Fruit fly (Drosophila melanogaster) whole organism, embryonic: ENCODE results near the gene CG10970.
A peak's percentile ranks its signal among the peaks of the same experiment; 100 is the strongest.

Experiments used
- Awh ChIP-seq: fragments of 200-800 bp; sonication (Bioruptor generic); IDR thresholded peaks from 2 replicates; pipeline ENCODE4, ENCODE4 v1.3.6; 2022; ENCODE audit warnings: missing biosample characterization, missing genetic modification characterization
- CG11696 ChIP-seq: fragments of 200-800 bp; sonication (Bioruptor generic); IDR thresholded peaks from 2 replicates; pipeline ENCODE4 v1.3.6; 2022; ENCODE audit warnings: missing biosample characterization, missing genetic modification characterization
- CG12391 ChIP-seq: fragments of 200-800 bp; sonication (Bioruptor generic); optimal IDR thresholded peaks from 3 replicates; lab custom pipeline; 2018; ENCODE audit warnings: missing biosample characterization, mild to moderate bottlenecking, missing genetic modification characterization, moderate library complexity
- CG15073 ChIP-seq: fragments of 200-800 bp; sonication (Bioruptor generic); optimal IDR thresholded peaks from 2 replicates; lab custom pipeline; 2016; ENCODE audit warnings: missing biosample characterization, missing genetic modification characterization
- CG15696 ChIP-seq: fragments of 200-800 bp; sonication (Bioruptor generic); optimal IDR thresholded peaks from 2 replicates; lab custom pipeline; 2019; ENCODE audit warnings: missing biosample characterization, mild to moderate bottlenecking, missing genetic modification characterization, moderate library complexity
- CG1832 ChIP-seq: fragments of 200-800 bp; sonication (Bioruptor generic); optimal IDR thresholded peaks from 2 replicates; lab custom pipeline; 2017; ENCODE audit warnings: missing biosample characterization, mild to moderate bottlenecking, missing genetic modification characterization, inconsistent platforms
- CG34422 ChIP-seq: fragments of 200-800 bp; sonication (Bioruptor generic); IDR thresholded peaks from 3 replicates; pipeline ENCODE4 v1.3.6; 2022; ENCODE audit warnings: missing biosample characterization, missing genetic modification characterization
- CG3847 ChIP-seq: fragments of 200-800 bp; sonication (Bioruptor generic); IDR thresholded peaks from 2 replicates; pipeline ENCODE4 v1.3.6; 2022; ENCODE audit warnings: missing biosample characterization, missing genetic modification characterization
- CG3995 ChIP-seq: fragments of 200-800 bp; sonication (Bioruptor generic); optimal IDR thresholded peaks from 3 replicates; lab custom pipeline; 2016; ENCODE audit warnings: missing biosample characterization, missing genetic modification characterization
- CG4404 ChIP-seq: fragments of 200-800 bp; sonication (Bioruptor generic); IDR thresholded peaks from 2 replicates; pipeline ENCODE4 v1.3.6; 2022; ENCODE audit warnings: missing biosample characterization, missing genetic modification characterization
- CG9797 ChIP-seq: fragments of 200-800 bp; sonication (Bioruptor generic); optimal IDR thresholded peaks from 3 replicates; lab custom pipeline; 2018; ENCODE audit warnings: missing biosample characterization, mild to moderate bottlenecking, missing genetic modification characterization
- Dref ChIP-seq: fragments of 200-800 bp; sonication (Bioruptor generic); IDR thresholded peaks from 2 replicates; pipeline ENCODE4 v1.3.6; 2022; ENCODE audit warnings: missing biosample characterization, missing genetic modification characterization
- ERR ChIP-seq: fragments of 200-800 bp; sonication (Bioruptor generic); optimal IDR thresholded peaks from 2 replicates; lab custom pipeline; 2016; ENCODE audit warnings: missing biosample characterization, missing genetic modification characterization
- HLH54F ChIP-seq: fragments of 200-800 bp; sonication (Bioruptor generic); optimal IDR thresholded peaks from 3 replicates; lab custom pipeline; 2016; ENCODE audit warnings: missing biosample characterization, missing genetic modification characterization
- Hmx ChIP-seq: fragments of 200-800 bp; sonication (Bioruptor generic); optimal IDR thresholded peaks from 2 replicates; lab custom pipeline; 2016; ENCODE audit warnings: missing biosample characterization, missing genetic modification characterization
- Hr78 ChIP-seq, 2 experiments: fragments of 200-800 bp in 1 of 2; fragments of >200 bp in 1 of 2; sonication (Bioruptor generic) in 1 of 2; optimal IDR thresholded peaks; 2 replicates each; lab custom pipeline; 2017 to 2019; ENCODE audit warnings: missing biosample characterization in 2 of 2, missing genetic modification characterization in 2 of 2, mild to moderate bottlenecking in 1 of 2, moderate library complexity in 1 of 2
- Hsf ChIP-seq: fragments of 200-800 bp; sonication (Bioruptor generic); optimal IDR thresholded peaks from 3 replicates; lab custom pipeline; 2016; ENCODE audit warnings: missing biosample characterization, missing genetic modification characterization
- Meics ChIP-seq: fragments of 200-800 bp; sonication (Bioruptor generic); optimal IDR thresholded peaks from 2 replicates; lab custom pipeline; 2017; ENCODE audit warnings: missing biosample characterization, mild to moderate bottlenecking, missing genetic modification characterization
- Myb ChIP-seq: fragments of 200-800 bp; sonication (Bioruptor generic); optimal IDR thresholded peaks from 2 replicates; lab custom pipeline; 2016; ENCODE audit warnings: missing biosample characterization, missing genetic modification characterization
- Pdp1 ChIP-seq, 2 experiments: fragments of 200-800 bp; sonication (Bioruptor generic); optimal IDR thresholded peaks; 3 replicates each; lab custom pipeline; 2016; ENCODE audit warnings: missing biosample characterization in 2 of 2, missing genetic modification characterization in 2 of 2, mild to moderate bottlenecking in 1 of 2, moderate library complexity in 1 of 2
- Rfx ChIP-seq: fragments of 200-800 bp; sonication (Bioruptor generic); IDR thresholded peaks from 2 replicates; pipeline ENCODE4 v1.3.6; 2022; ENCODE audit warnings: missing biosample characterization, missing genetic modification characterization
- TFAM ChIP-seq: fragments of 200-800 bp; sonication (Bioruptor generic); optimal IDR thresholded peaks from 2 replicates; lab custom pipeline; 2017; ENCODE audit warnings: missing biosample characterization, missing genetic modification characterization, inconsistent platforms
- ac ChIP-seq: fragments of 200-800 bp; sonication (Bioruptor generic); optimal IDR thresholded peaks from 3 replicates; lab custom pipeline; 2017; ENCODE audit warnings: missing biosample characterization, mild to moderate bottlenecking, missing genetic modification characterization
- ase ChIP-seq: fragments of 200-800 bp; sonication (Bioruptor generic); IDR thresholded peaks from 3 replicates; pipeline ENCODE4 v1.3.6; 2022; ENCODE audit warnings: missing biosample characterization, missing genetic modification characterization
- chinmo ChIP-seq: fragments of 200-800 bp; sonication (Bioruptor generic); IDR thresholded peaks from 4 replicates; pipeline ENCODE4 v1.3.6; 2022; ENCODE audit warnings: missing biosample characterization, missing genetic modification characterization; ENCODE audit not compliant: partially characterized antibody
- crol ChIP-seq: fragments of 200-800 bp; sonication (Bioruptor generic); IDR thresholded peaks from 2 replicates; pipeline ENCODE4 v1.3.6; 2022; ENCODE audit warnings: missing biosample characterization, missing genetic modification characterization
- exex ChIP-seq: fragments of 200-800 bp; sonication (Bioruptor generic); optimal IDR thresholded peaks from 4 replicates; lab custom pipeline; 2018; ENCODE audit warnings: missing biosample characterization, mild to moderate bottlenecking, missing genetic modification characterization, moderate library complexity
- maf-S ChIP-seq: fragments of 200-800 bp; sonication (Bioruptor generic); optimal IDR thresholded peaks from 2 replicates; lab custom pipeline; 2016; ENCODE audit warnings: missing biosample characterization, missing genetic modification characterization
- mirr ChIP-seq: fragments of 200-800 bp; sonication (Bioruptor generic); optimal IDR thresholded peaks from 3 replicates; lab custom pipeline; 2018; ENCODE audit warnings: missing biosample characterization, mild to moderate bottlenecking, missing genetic modification characterization
- nau ChIP-seq: fragments of 200-800 bp; sonication (Bioruptor generic); optimal IDR thresholded peaks from 3 replicates; lab custom pipeline; 2017; ENCODE audit warnings: missing biosample characterization, mild to moderate bottlenecking, missing genetic modification characterization, missing genetic modification reagents
- nmo ChIP-seq: fragments of 200-800 bp; sonication (Bioruptor generic); optimal IDR thresholded peaks from 2 replicates; lab custom pipeline; 2018; ENCODE audit warnings: missing biosample characterization, mild to moderate bottlenecking, missing genetic modification characterization, moderate library complexity
- row ChIP-seq: fragments of 200-800 bp; sonication (Bioruptor generic); IDR thresholded peaks from 3 replicates; pipeline ENCODE4 v1.3.6; 2022; ENCODE audit warnings: missing biosample characterization, missing genetic modification characterization
- sens ChIP-seq: fragments of 200-800 bp; sonication (Bioruptor generic); peaks from one replicate; lab custom pipeline; 2016; ENCODE audit warnings: missing biosample characterization, missing genetic modification characterization
- tll ChIP-seq, 2 experiments: fragments of 200-800 bp in 1 of 2; fragments of >200 bp in 1 of 2; sonication (Bioruptor generic) in 1 of 2; optimal IDR thresholded peaks; 2 replicates each; lab custom pipeline; 2017 to 2019; ENCODE audit warnings: missing biosample characterization in 2 of 2, missing genetic modification characterization in 2 of 2, mild to moderate bottlenecking in 1 of 2, moderate library complexity in 1 of 2
- tx ChIP-seq: fragments of 200-800 bp; sonication (Bioruptor generic); optimal IDR thresholded peaks from 2 replicates; lab custom pipeline; 2016; ENCODE audit warnings: missing biosample characterization, missing genetic modification characterization

CG10970 gene

dm6 chrX:9103308-9104185 lies 32.3 kb upstream of the CG10970 start, which contains the start of gene CG7766 (continued):
- TF ChIP-seq maf-S: no peak
- no peak for TF ChIP-seq CG12391 (tag; lab: Kevin White, UChicago)
- TF ChIP-seq CG34422 (GFP tag; lab: Robert Waterston, UW): 0 out of 3 replicates have a peak, but pooled peaks have one; percentile 12
- peak; percentile 96 for TF ChIP-seq ERR
- TF ChIP-seq mirr: no peak
- TF ChIP-seq CG1832 (GFP tag; lab: Kevin White, UChicago): no peak
- 0 out of 4 replicates have a peak, but pooled peaks have one; percentile 26 for TF ChIP-seq chinmo (GFP tag; lab: Robert Waterston, UW)
- peak; percentile 57; the same call in 1 of the 2 replicates for TF ChIP-seq crol (GFP tag; lab: Robert Waterston, UW)
- TF ChIP-seq CG11696 (GFP tag; lab: Robert Waterston, UW): no peak
- TF ChIP-seq TFAM (GFP tag; lab: Kevin White, UChicago): no peak
- peak in 1 of 2 experiments; percentile 92 for TF ChIP-seq Pdp1 (GFP tag; optimal IDR thresholded peaks at IDR 0.05; lab: Kevin White, UChicago)
- no peak for TF ChIP-seq Hsf (GFP tag; lab: Kevin White, UChicago)
- peak; percentile 69 for TF ChIP-seq CG9797 (GFP tag; lab: Kevin White, UChicago)
- peak; percentile 59 for TF ChIP-seq sens (GFP tag; lab: Kevin White, UChicago)
- peak; percentile 21 for TF ChIP-seq Myb
- TF ChIP-seq nmo (GFP tag; lab: Kevin White, UChicago): peak; percentile 22
- TF ChIP-seq Dref (GFP tag; lab: Robert Waterston, UW): no peak
- TF ChIP-seq row (GFP tag; lab: Robert Waterston, UW): peak; percentile 34; the same call in 2 of the 3 replicates
- TF ChIP-seq Hmx (GFP tag; lab: Kevin White, UChicago): no peak
- no peak for TF ChIP-seq nau (GFP tag; lab: Kevin White, UChicago)
- TF ChIP-seq tll (GFP tag; optimal IDR thresholded peaks at IDR 0.05; lab: Kevin White, UChicago): peak in 1 of 2 experiments; percentile 86

dm6 chrX:9102125-9102524 lies 30.9 kb upstream of the CG10970 start:
- TF ChIP-seq HLH54F (no peak), exex (tag; lab: Kevin White, UChicago) (peak; percentile 93), CG15073 (no peak)

- TF ChIP-seq exex (tag; lab: Kevin White, UChicago) (no peak), Hr78 (GFP tag; optimal IDR thresholded peaks at IDR 0.05; lab: Kevin White, UChicago) (peak in 1 of 2 experiments; percentile 98), CG1832 (GFP tag; lab: Kevin White, UChicago) (peak; percentile 65)
These were observed 22.7 kb upstream of the CG10970 start for dm6 chrX:9093912-9094311.

DNA sequence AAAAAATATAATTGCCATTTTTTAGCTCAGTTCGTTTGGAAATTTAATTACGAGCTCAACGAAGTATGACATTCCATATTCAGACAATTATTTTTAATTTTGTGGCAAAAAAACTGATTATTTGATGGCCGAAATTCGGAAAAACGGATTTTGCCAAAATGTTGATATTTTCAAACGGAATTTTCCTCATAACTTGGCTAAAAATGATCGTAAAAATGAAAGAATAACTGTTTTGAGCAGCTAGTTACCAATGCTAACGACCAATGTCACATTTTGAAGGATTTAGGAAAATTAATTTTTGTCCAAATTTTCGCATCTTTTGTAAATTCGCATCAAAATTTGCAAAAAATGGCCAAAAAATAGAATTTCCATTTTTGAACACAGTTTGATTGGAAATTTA lies 21.9 kb upstream of the CG10970 start:
- TF ChIP-seq CG3847 (GFP tag; lab: Robert Waterston, UW) (no peak), ase (no peak), CG3995 (GFP tag; lab: Kevin White, UChicago) (no peak), Meics (GFP tag; lab: Kevin White, UChicago) (no peak), tx (GFP tag; lab: Kevin White, UChicago) (no peak), Rfx (no peak), ac (GFP tag; lab: Kevin White, UChicago) (no peak), CG15696 (tag; lab: Kevin White, UChicago) (no peak), CG4404 (no peak), Awh (GFP tag; lab: Robert Waterston, UW) (no peak)
- TF ChIP-seq, all 482 proteins: peak for 0
